Worm (Caenorhabditis elegans): ENCODE data around the gene puf-3.

DNA sequence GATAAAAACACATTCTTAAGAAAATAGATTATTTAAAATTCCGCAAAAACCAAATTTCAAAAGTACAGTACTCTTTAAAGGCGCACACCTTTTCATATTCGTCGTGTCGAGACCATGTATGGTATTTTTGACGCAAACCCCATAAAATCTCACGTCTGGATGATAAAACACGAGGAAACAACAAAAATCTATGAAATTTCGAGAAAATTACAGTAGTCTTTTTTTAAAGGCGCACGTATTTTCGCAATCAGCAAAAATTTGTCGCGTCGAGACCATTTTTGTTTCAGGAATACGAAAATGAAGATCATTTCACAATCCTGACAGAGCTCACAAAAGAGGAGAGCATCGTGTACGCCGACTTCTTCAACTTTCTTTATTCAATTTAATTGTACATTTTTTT is 1.0 kb upstream of the puf-3 start:
- TF ChIP-seq ama-1 (optimal IDR thresholded peaks at IDR 0.05): no peak
- no peak for TF ChIP-seq tbx-11 (GFP tag; IDR thresholded peaks at IDR 0.05)
- no peak for TF ChIP-seq ceh-13 (GFP tag; optimal IDR thresholded peaks at IDR 0.05)
- TF ChIP-seq pes-1 (GFP tag; IDR thresholded peaks at IDR 0.05): no peak
- no peak for TF ChIP-seq ets-7 (tag; optimal IDR thresholded peaks at IDR 0.05)
- TF ChIP-seq sea-1 (GFP tag; conservative IDR thresholded peaks at IDR 0.05): no peak
- TF ChIP-seq flt-1 (GFP tag; IDR thresholded peaks at IDR 0.05): no peak

All from whole organism, early embryonic.